Fruit fly (Drosophila melanogaster) Kc167 (cell line): ENCODE measurements around the gene Tim9b.

ENCODE experiments used
- insv ChIP-seq: fragments of >200 bp; optimal IDR thresholded peaks from 3 replicates; lab custom pipeline; 2018; ENCODE audit warnings: missing external identifiers
- psq ChIP-seq: fragments of >200 bp; optimal IDR thresholded peaks from 2 replicates; lab custom pipeline; 2017; ENCODE audit warnings: missing external identifiers

- TF ChIP-seq insv (lab: Kevin White, UChicago): no peak
- no peak for TF ChIP-seq psq (lab: Kevin White, UChicago)
These were observed 7.1 kb upstream of the Tim9b start, which contains the start of gene CG14212 for dm6 chrX:19625405-19625804.
